Worm (Caenorhabditis elegans): ENCODE measurements around the gene bud-31.

Gene bud-31

DNA sequence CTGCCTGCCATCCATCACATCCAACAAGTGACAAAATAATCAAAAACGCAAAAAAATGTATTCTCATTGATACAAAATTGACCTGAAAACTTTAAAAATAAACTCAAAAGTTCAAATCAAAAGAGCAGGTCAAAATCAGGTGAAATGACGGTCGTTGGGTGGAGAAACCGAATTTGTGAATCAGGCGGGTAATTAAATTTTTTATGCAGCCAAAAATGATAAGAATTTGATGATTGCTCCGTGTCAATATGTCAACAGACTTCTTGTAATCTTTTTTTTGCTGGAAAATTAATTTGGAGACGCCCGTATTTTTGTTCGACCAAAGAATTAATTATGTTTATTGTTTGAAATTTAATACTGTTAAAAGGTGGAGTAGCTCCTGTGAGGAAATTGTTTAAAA lies 17.5 kb upstream of the bud-31 start, which contains the start of gene ncx-6:
Gene ncx-6 (minus strand): TSS at position 88 of the 400 bp plus-strand sequence.
- TF ChIP-seq fkh-2 (tag; optimal IDR thresholded peaks at IDR 0.05) (no peak), ztf-4 (tag; optimal IDR thresholded peaks at IDR 0.05) (no peak), lin-15B (tag; optimal IDR thresholded peaks at IDR 0.05) (no peak), egl-27 (tag; optimal IDR thresholded peaks at IDR 0.05) (no peak), elt-2 (tag; optimal IDR thresholded peaks at IDR 0.05) (peak; percentile 76), ztf-11 (tag; optimal IDR thresholded peaks at IDR 0.05) (no peak), nhr-11 (tag; optimal IDR thresholded peaks at IDR 0.05) (no peak), daf-12 (tag; optimal IDR thresholded peaks at IDR 0.05) (no peak), unc-39 (tag; optimal IDR thresholded peaks at IDR 0.05) (no peak), ceh-82 (tag; optimal IDR thresholded peaks at IDR 0.05) (no peak), pqm-1 (tag; optimal IDR thresholded peaks at IDR 0.05) (peak; percentile 0), elt-1 (tag; optimal IDR thresholded peaks at IDR 0.05) (no peak)

DNA sequence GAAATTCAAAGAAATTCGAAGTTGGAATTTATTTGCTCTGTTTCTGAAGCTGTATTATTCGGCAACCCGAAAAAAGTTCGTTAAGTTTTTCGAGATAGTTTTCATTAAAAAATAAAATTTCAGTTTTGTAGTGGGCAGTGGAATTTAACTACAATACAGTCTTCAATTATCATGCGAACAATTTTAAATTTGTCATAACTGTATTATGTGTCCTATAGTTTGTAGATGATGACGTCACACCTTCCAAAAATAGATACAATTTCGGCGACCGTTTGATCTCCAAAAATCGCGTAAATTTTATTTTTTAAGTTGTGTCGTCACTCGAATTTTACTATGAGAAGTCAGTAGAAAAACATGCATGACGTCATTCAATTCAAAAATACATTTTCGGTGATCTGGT lies 16.9 kb upstream of the bud-31 start:
- TF ChIP-seq zag-1 (tag; optimal IDR thresholded peaks at IDR 0.05) (no peak), ceh-82 (tag; optimal IDR thresholded peaks at IDR 0.05) (no peak), nhr-67 (tag; optimal IDR thresholded peaks at IDR 0.05) (no peak), pha-4 (tag; optimal IDR thresholded peaks at IDR 0.05) (no peak), lin-15B (tag; optimal IDR thresholded peaks at IDR 0.05) (no peak), daf-12 (tag; optimal IDR thresholded peaks at IDR 0.05) (no peak), fkh-10 (GFP tag; optimal IDR thresholded peaks at IDR 0.05) (no peak), egl-5 (tag; optimal IDR thresholded peaks at IDR 0.05) (no peak), ceh-28 (tag; optimal IDR thresholded peaks at IDR 0.05) (no peak), nhr-77 (tag; optimal IDR thresholded peaks at IDR 0.05) (no peak), nhr-76 (tag; optimal IDR thresholded peaks at IDR 0.05) (no peak), fos-1 (tag; optimal IDR thresholded peaks at IDR 0.05) (no peak), nfya-1 (tag; optimal IDR thresholded peaks at IDR 0.05; ENCODE audit: insufficient read depth) (no peak), nhr-28 (tag; optimal IDR thresholded peaks at IDR 0.05) (no peak), skn-1 (tag; optimal IDR thresholded peaks at IDR 0.05) (no peak), elt-3 (tag; optimal IDR thresholded peaks at IDR 0.05) (no peak), nhr-43 (tag; optimal IDR thresholded peaks at IDR 0.05; ENCODE audit: poor library complexity, severe bottlenecking) (no peak)

DNA sequence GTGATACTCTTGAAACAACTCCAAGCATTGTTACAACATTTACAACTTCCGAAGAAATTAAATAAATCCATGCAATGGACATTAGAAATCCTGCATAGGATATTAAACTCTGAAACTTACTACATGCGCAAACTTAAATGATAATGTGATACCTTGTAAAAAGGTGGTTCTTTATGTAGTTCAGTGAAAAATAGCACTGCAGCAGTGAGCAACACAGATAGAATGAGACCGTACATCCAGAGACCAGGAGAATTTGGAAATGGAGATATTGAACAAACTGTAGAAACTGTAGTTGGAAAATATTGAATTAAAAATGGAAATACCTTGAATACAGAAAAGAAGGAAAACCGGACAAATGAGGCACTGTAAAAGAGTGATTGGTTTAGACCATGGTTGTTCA lies 14.8 kb upstream of the bud-31 start:
- TF ChIP-seq egl-5 (tag; optimal IDR thresholded peaks at IDR 0.05), result no peak
- no peak for TF ChIP-seq lin-39 (tag; optimal IDR thresholded peaks at IDR 0.05)
- no peak for TF ChIP-seq elt-2 (tag; optimal IDR thresholded peaks at IDR 0.05)
- no peak for TF ChIP-seq mml-1 (tag; optimal IDR thresholded peaks at IDR 0.05)
- no peak for TF ChIP-seq skn-1 (tag; optimal IDR thresholded peaks at IDR 0.05)
- TF ChIP-seq ZK546.5 (tag; optimal IDR thresholded peaks at IDR 0.05), result no peak
- TF ChIP-seq R02D3.7 (tag; optimal IDR thresholded peaks at IDR 0.05), result no peak
- TF ChIP-seq daf-12 (tag; optimal IDR thresholded peaks at IDR 0.05), result no peak
- no peak for TF ChIP-seq elt-3 (tag; optimal IDR thresholded peaks at IDR 0.05)
- TF ChIP-seq nhr-25 (tag; optimal IDR thresholded peaks at IDR 0.05), result no peak
- no peak for TF ChIP-seq nhr-28 (tag; optimal IDR thresholded peaks at IDR 0.05)
- TF ChIP-seq ztf-4 (tag; optimal IDR thresholded peaks at IDR 0.05), result no peak
- TF ChIP-seq unc-39 (tag; optimal IDR thresholded peaks at IDR 0.05), result no peak
- no peak for TF ChIP-seq egl-27 (tag; optimal IDR thresholded peaks at IDR 0.05)
- TF ChIP-seq ceh-9 (tag; optimal IDR thresholded peaks at IDR 0.05), result no peak

DNA sequence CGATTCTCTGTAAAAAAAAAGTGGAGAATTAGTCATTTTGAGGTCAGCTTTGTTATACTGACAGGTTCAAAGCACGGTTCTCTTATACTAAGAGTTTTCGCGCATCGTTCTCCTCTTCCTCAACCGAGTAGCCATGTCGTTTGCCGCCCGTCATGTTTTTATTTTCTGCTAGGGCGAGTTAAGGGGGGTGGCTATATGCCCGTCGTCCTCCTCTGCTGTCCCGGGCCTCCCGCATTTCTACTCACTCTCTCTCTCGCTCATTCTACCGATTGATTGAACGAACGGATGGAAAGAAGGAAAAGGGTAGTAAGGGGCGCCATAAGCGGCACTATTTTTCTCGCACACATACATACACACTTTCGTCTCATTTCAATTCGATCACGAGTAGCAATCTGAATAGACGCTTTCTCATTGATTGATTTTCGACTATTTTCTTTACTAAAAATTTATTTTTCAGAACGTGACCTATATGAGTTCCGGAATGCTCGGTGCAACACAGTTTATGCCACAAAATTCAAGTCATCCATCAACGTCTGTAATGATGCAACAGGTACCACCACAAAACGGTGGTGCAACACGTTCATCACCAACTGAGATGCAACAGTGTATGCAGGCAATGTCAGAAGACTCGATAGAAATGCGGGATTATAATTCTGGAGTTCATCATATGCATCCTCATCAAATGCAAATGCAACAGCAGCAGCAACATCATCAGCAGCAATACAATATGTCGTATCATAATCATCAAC lies 9.0 kb upstream of the bud-31 start:
- TF ChIP-seq ztf-11 (tag; optimal IDR thresholded peaks at IDR 0.05) (no peak), egl-5 (tag; optimal IDR thresholded peaks at IDR 0.05) (peak; percentile 18), nhr-11 (tag; optimal IDR thresholded peaks at IDR 0.05) (no peak), mdl-1 (tag; optimal IDR thresholded peaks at IDR 0.05) (no peak), lin-39 (tag; optimal IDR thresholded peaks at IDR 0.05) (peak; percentile 41), skn-1 (tag; optimal IDR thresholded peaks at IDR 0.05) (no peak), snpc-4 (tag; optimal IDR thresholded peaks at IDR 0.05) (no peak), aly-2 (tag; optimal IDR thresholded peaks at IDR 0.05) (no peak), ceh-16 (tag; optimal IDR thresholded peaks at IDR 0.05) (no peak), ztf-4 (tag; optimal IDR thresholded peaks at IDR 0.05) (no peak), nhr-76 (tag; optimal IDR thresholded peaks at IDR 0.05) (no peak)
